Fruit fly (Drosophila melanogaster): Measurements from ENCODE around the gene CG5800.
A peak's percentile ranks its signal among the peaks of the same experiment; 100 is the strongest.

Gene CG5800

DNA sequence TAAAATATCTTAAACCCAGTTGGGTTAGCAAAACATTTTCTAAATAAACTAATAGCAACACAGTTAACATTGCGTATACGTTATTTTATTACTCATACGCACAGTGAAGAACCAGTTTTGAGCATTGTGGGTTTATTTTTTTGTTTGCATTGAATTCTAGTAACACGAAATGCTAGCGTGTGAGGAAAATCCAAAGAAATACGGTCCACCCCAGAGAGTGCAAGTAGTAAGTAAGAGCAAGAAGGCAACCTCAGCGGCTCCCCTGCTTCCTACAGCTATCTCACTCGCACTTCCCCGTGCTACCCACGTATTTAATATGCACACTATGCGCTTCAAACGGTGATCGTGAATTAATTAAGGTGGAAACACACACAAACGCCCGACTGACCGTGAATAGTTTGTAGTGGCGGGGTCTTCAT, 11.1 kb upstream of the CG5800 start (continued):
- no peak; the same call in 1 of the 2 replicates for TF ChIP-seq CG16779 (GFP tag; IDR thresholded peaks at IDR 0.05)
- peak; percentile 71 for TF ChIP-seq CG4707 (GFP tag; optimal IDR thresholded peaks at IDR 0.05)
- no peak for TF ChIP-seq Dp (GFP tag; optimal IDR thresholded peaks at IDR 0.05)
- TF ChIP-seq fru (optimal IDR thresholded peaks at IDR 0.05) = no peak
- peak; percentile 86 for TF ChIP-seq CG18619 (GFP tag; optimal IDR thresholded peaks at IDR 0.05)
- TF ChIP-seq Myb (GFP tag; optimal IDR thresholded peaks at IDR 0.05) = peak; percentile 64
- TF ChIP-seq gem (tag; optimal IDR thresholded peaks at IDR 0.05) = peak; percentile 93
- TF ChIP-seq MBD-R2 (GFP tag; IDR thresholded peaks at IDR 0.05) = peak; percentile 58; the same call in 1 of the 2 replicates
- peak; percentile 67 for TF ChIP-seq corto (GFP tag; optimal IDR thresholded peaks at IDR 0.05)
- peak; percentile 91 for TF ChIP-seq CG7556 (GFP tag; optimal IDR thresholded peaks at IDR 0.05)
- TF ChIP-seq MESR4 (GFP tag; optimal IDR thresholded peaks at IDR 0.05) = peak; percentile 10
- TF ChIP-seq NFAT (GFP tag; IDR thresholded peaks at IDR 0.05) = peak; percentile 39; the same call in 1 of the 2 replicates
- peak; percentile 92 for TF ChIP-seq Oli (tag; optimal IDR thresholded peaks at IDR 0.05)
- peak; percentile 87 for TF ChIP-seq lilli (GFP tag; optimal IDR thresholded peaks at IDR 0.05)
- peak; percentile 85 for TF ChIP-seq CG10543 (GFP tag; optimal IDR thresholded peaks at IDR 0.05)
- TF ChIP-seq fd102C (GFP tag; optimal IDR thresholded peaks at IDR 0.05) = no peak
- peak; percentile 52 for TF ChIP-seq E2f2 (GFP tag; IDR thresholded peaks at IDR 0.05)
- peak; percentile 69 for TF ChIP-seq CG4820 (GFP tag; optimal IDR thresholded peaks at IDR 0.05)
- 0 out of 3 replicates have a peak, but pooled peaks have one; percentile 44 for TF ChIP-seq otp (GFP tag; IDR thresholded peaks at IDR 0.05)
- TF ChIP-seq CG18262 (tag; optimal IDR thresholded peaks at IDR 0.05) = peak; percentile 84
- TF ChIP-seq trh (GFP tag; optimal IDR thresholded peaks at IDR 0.05) = peak; percentile 47
- TF ChIP-seq CG3407 (GFP tag; optimal IDR thresholded peaks at IDR 0.05) = peak; percentile 67
- peak; percentile 69 for TF ChIP-seq sisA (GFP tag; IDR thresholded peaks at IDR 0.05)
- peak; percentile 69; the same call in 2 of the 3 replicates for TF ChIP-seq zfh1 (GFP tag; IDR thresholded peaks at IDR 0.05)
- TF ChIP-seq jing (GFP tag; optimal IDR thresholded peaks at IDR 0.05) = peak; percentile 75
- TF ChIP-seq CG13123 (GFP tag; optimal IDR thresholded peaks at IDR 0.05) = peak; percentile 44
- TF ChIP-seq ems (GFP tag; optimal IDR thresholded peaks at IDR 0.05) = peak; percentile 80
- peak; percentile 76 for TF ChIP-seq CG6254 (GFP tag; optimal IDR thresholded peaks at IDR 0.05)
- TF ChIP-seq CG11247 (GFP tag; IDR thresholded peaks at IDR 0.05) = peak; percentile 72
- no peak for TF ChIP-seq Hr39 (optimal IDR thresholded peaks at IDR 0.05)
- TF ChIP-seq CG2889 (GFP tag; IDR thresholded peaks at IDR 0.05) = 0 out of 3 replicates have a peak, but pooled peaks have one; percentile 52
- peak; percentile 65 for TF ChIP-seq sob (GFP tag; IDR thresholded peaks at IDR 0.05)
- peak; percentile 84 for TF ChIP-seq sqz (GFP tag; optimal IDR thresholded peaks at IDR 0.05)
- TF ChIP-seq CG4282 (GFP tag; optimal IDR thresholded peaks at IDR 0.05) = peak; percentile 61
- peak; percentile 57 for TF ChIP-seq exex (tag; optimal IDR thresholded peaks at IDR 0.05)
- no peak for TF ChIP-seq bigmax (GFP tag; optimal IDR thresholded peaks at IDR 0.05)
- no peak for TF ChIP-seq gt (GFP tag; IDR thresholded peaks at IDR 0.05)
- peak; percentile 21 for TF ChIP-seq psq (GFP tag; optimal IDR thresholded peaks at IDR 0.05)
- TF ChIP-seq Xrp1 (GFP tag; IDR thresholded peaks at IDR 0.05) = peak; percentile 83
- peak in 1 of 3 experiments; percentile 48 for TF ChIP-seq lola (GFP tag; optimal IDR thresholded peaks at IDR 0.05)
- peak; percentile 65; the same call in 2 of the 3 replicates for TF ChIP-seq CG11093 (GFP tag; IDR thresholded peaks at IDR 0.05)
- TF ChIP-seq CG8089 (GFP tag; optimal IDR thresholded peaks at IDR 0.05) = peak; percentile 71
- peak; percentile 57 for TF ChIP-seq Dad (GFP tag; optimal IDR thresholded peaks at IDR 0.05)
- no peak for TF ChIP-seq cad (GFP tag; optimal IDR thresholded peaks at IDR 0.05)
- peak; percentile 67 for TF ChIP-seq Jarid2 (GFP tag; optimal IDR thresholded peaks at IDR 0.05)
- peak; percentile 58 for TF ChIP-seq Nf-YA (GFP tag; IDR thresholded peaks at IDR 0.05)
- TF ChIP-seq NC2β (GFP tag; optimal IDR thresholded peaks at IDR 0.05) = peak; percentile 55
- peak; percentile 68 for TF ChIP-seq Camta (GFP tag; optimal IDR thresholded peaks at IDR 0.05)
- peak; percentile 47 for TF ChIP-seq btn (GFP tag; optimal IDR thresholded peaks at IDR 0.05)
- peak; percentile 85 for TF ChIP-seq CG15011 (GFP tag; optimal IDR thresholded peaks at IDR 0.05)
- TF ChIP-seq CG1529 (GFP tag; optimal IDR thresholded peaks at IDR 0.05) = peak; percentile 81
- peak; percentile 72 for TF ChIP-seq maf-S (GFP tag; optimal IDR thresholded peaks at IDR 0.05)
